Worm (Caenorhabditis elegans) whole organism, L4/young adult: ENCODE measurements around the gene ZK354.8.

ENCODE experiments used
- dao-5 ChIP-seq: sonication (generic microtip); optimal IDR thresholded peaks from 2 replicates; lab custom pipeline; 2016; ENCODE audit warnings: missing genotype, missing genetic modification characterization, moderate library complexity, missing compliant biosample characterization
- him-1 ChIP-seq: sonication (generic microtip); optimal IDR thresholded peaks from 2 replicates; lab custom pipeline; 2016; ENCODE audit warnings: missing genotype, missing genetic modification reagents, missing genetic modification characterization, missing compliant biosample characterization

ce11 chrIV:5273385-5273784, 32.6 kb downstream of the ZK354.8 start:
- TF ChIP-seq him-1 = no peak
- no peak for TF ChIP-seq dao-5 (tag; lab: Kevin White, UChicago)
